Fruit fly (Drosophila melanogaster) whole organism, embryonic: ENCODE data around the gene CG4596.

ENCODE experiments used
- Atf6 ChIP-seq: fragments of 200-800 bp; sonication (Bioruptor generic); IDR thresholded peaks from 2 replicates; pipeline ENCODE4 v1.3.6; 2022; ENCODE audit warnings: missing biosample characterization, missing genetic modification characterization
- Awh ChIP-seq: fragments of 200-800 bp; sonication (Bioruptor generic); IDR thresholded peaks from 2 replicates; pipeline ENCODE4, ENCODE4 v1.3.6; 2022; ENCODE audit warnings: missing biosample characterization, missing genetic modification characterization
- CG1024 ChIP-seq: fragments of 200-800 bp; sonication (Bioruptor generic); IDR thresholded peaks from 2 replicates; pipeline ENCODE4 v1.3.6; 2022; ENCODE audit warnings: missing biosample characterization, missing genetic modification characterization
- CG10267 ChIP-seq: fragments of 200-800 bp; sonication (Bioruptor generic); optimal IDR thresholded peaks from 2 replicates; lab custom pipeline; 2018; ENCODE audit warnings: missing biosample characterization, mild to moderate bottlenecking, missing genetic modification characterization, moderate library complexity
- CG11456 ChIP-seq: fragments of 200-800 bp; sonication (Bioruptor generic); IDR thresholded peaks from 3 replicates; pipeline ENCODE4 v1.3.6; 2022; ENCODE audit warnings: missing biosample characterization, missing genetic modification characterization
- CG12299 ChIP-seq: fragments of 200-800 bp; sonication (Bioruptor generic); optimal IDR thresholded peaks from 2 replicates; lab custom pipeline; 2018; ENCODE audit warnings: missing biosample characterization, mild to moderate bottlenecking, missing genetic modification characterization
- CG13296 ChIP-seq: fragments of 200-800 bp; sonication (Bioruptor generic); optimal IDR thresholded peaks from 3 replicates; lab custom pipeline; 2018; ENCODE audit warnings: missing biosample characterization, mild to moderate bottlenecking, missing genetic modification characterization
- CG13424 ChIP-seq: fragments of 200-800 bp; sonication (Bioruptor generic); optimal IDR thresholded peaks from 2 replicates; lab custom pipeline; 2019; ENCODE audit warnings: missing biosample characterization, mild to moderate bottlenecking, missing genetic modification characterization, moderate library complexity
- CG13624 ChIP-seq: fragments of 200-800 bp; sonication (Bioruptor generic); optimal IDR thresholded peaks from 2 replicates; lab custom pipeline; 2016; ENCODE audit warnings: missing biosample characterization, missing genetic modification characterization
- CG13894 ChIP-seq: fragments of 200-800 bp; sonication (Bioruptor generic); optimal IDR thresholded peaks from 3 replicates; lab custom pipeline; 2018; ENCODE audit warnings: missing biosample characterization, mild to moderate bottlenecking, missing genetic modification characterization, moderate library complexity
- CG17328 ChIP-seq: fragments of 200-800 bp; sonication (Bioruptor generic); IDR thresholded peaks from 2 replicates; pipeline ENCODE4 v1.3.6; 2022; ENCODE audit warnings: missing biosample characterization, missing genetic modification characterization
- CG18011 ChIP-seq: fragments of 200-800 bp; sonication (Bioruptor generic); optimal IDR thresholded peaks from 2 replicates; lab custom pipeline; 2017; ENCODE audit warnings: missing biosample characterization, missing genetic modification characterization, mild to moderate bottlenecking, moderate library complexity, missing genotype
- CG18476 ChIP-seq: fragments of 200-800 bp; sonication (Bioruptor generic); optimal IDR thresholded peaks from 2 replicates; lab custom pipeline; 2016; ENCODE audit warnings: missing biosample characterization, mild to moderate bottlenecking, missing genetic modification characterization
- CG18599 ChIP-seq: fragments of 200-800 bp; sonication (Bioruptor generic); optimal IDR thresholded peaks from 3 replicates; lab custom pipeline; 2017; ENCODE audit warnings: missing biosample characterization, missing genetic modification characterization, mild to moderate bottlenecking, moderate library complexity, missing genetic modification reagents
- CG2120 ChIP-seq: fragments of 200-800 bp; sonication (Bioruptor generic); optimal IDR thresholded peaks from 3 replicates; lab custom pipeline; 2016; ENCODE audit warnings: missing biosample characterization, missing genetic modification characterization
- CG2199 ChIP-seq: fragments of 200-800 bp; sonication (Bioruptor generic); IDR thresholded peaks from 3 replicates; pipeline ENCODE4 v1.3.6; 2022; ENCODE audit warnings: missing biosample characterization, missing genetic modification characterization
- CG32767 ChIP-seq: fragments of 200-800 bp; sonication (Bioruptor generic); IDR thresholded peaks from 2 replicates; pipeline ENCODE4 v1.3.6; 2022; ENCODE audit warnings: missing biosample characterization, missing genetic modification characterization
- CG3995 ChIP-seq: fragments of 200-800 bp; sonication (Bioruptor generic); optimal IDR thresholded peaks from 3 replicates; lab custom pipeline; 2016; ENCODE audit warnings: missing biosample characterization, missing genetic modification characterization
- CG4854 ChIP-seq: fragments of 200-800 bp; sonication (Bioruptor generic); optimal IDR thresholded peaks from 2 replicates; lab custom pipeline; 2016; ENCODE audit warnings: missing biosample characterization, missing genetic modification characterization, inconsistent platforms
- CG7357 ChIP-seq: fragments of 200-800 bp; sonication (Bioruptor generic); IDR thresholded peaks from 3 replicates; pipeline ENCODE4 v1.3.6; 2022; ENCODE audit warnings: missing biosample characterization, missing genetic modification characterization
- CG7372 ChIP-seq: fragments of 200-800 bp; sonication (Bioruptor generic); IDR thresholded peaks from 2 replicates; pipeline ENCODE4 v1.3.6; 2022; ENCODE audit warnings: missing biosample characterization, missing genetic modification characterization
- CG7556 ChIP-seq: fragments of 200-800 bp; sonication (Bioruptor generic); optimal IDR thresholded peaks from 2 replicates; lab custom pipeline; 2017; ENCODE audit warnings: missing biosample characterization, mild to moderate bottlenecking, missing genetic modification characterization
- CG7745 ChIP-seq: fragments of 200-800 bp; sonication (Bioruptor generic); optimal IDR thresholded peaks from 2 replicates; lab custom pipeline; 2018; ENCODE audit warnings: missing biosample characterization, mild to moderate bottlenecking, missing genetic modification characterization, moderate library complexity
- CG8359 ChIP-seq: fragments of 200-800 bp; sonication (Bioruptor generic); optimal IDR thresholded peaks from 2 replicates; lab custom pipeline; 2017; ENCODE audit warnings: missing biosample characterization, mild to moderate bottlenecking, missing genetic modification characterization, borderline replicate concordance
- CG9437 ChIP-seq: fragments of 200-800 bp; sonication (Bioruptor generic); optimal IDR thresholded peaks from 2 replicates; lab custom pipeline; 2018; ENCODE audit warnings: missing biosample characterization, mild to moderate bottlenecking, missing genetic modification characterization
- CG9727 ChIP-seq: fragments of 200-800 bp; sonication (Bioruptor generic); optimal IDR thresholded peaks from 3 replicates; lab custom pipeline; 2017; ENCODE audit warnings: missing biosample characterization, mild to moderate bottlenecking, missing genetic modification characterization
- D19A ChIP-seq: fragments of 200-800 bp; optimal IDR thresholded peaks from 3 replicates; lab custom pipeline; 2019; ENCODE audit warnings: missing biosample characterization, mild to moderate bottlenecking, missing genetic modification characterization, moderate library complexity
- Eip74EF ChIP-seq, 2 experiments: fragments of 200-800 bp in 1 of 2; fragments of >200 bp in 1 of 2; sonication (Bioruptor generic) in 1 of 2; optimal IDR thresholded peaks; 2 replicates each; lab custom pipeline; 2017 to 2019; ENCODE audit warnings: missing biosample characterization in 2 of 2, missing genetic modification characterization in 2 of 2, mild to moderate bottlenecking in 1 of 2, moderate library complexity in 1 of 2
- Elba2 ChIP-seq: fragments of 200-800 bp; sonication (Bioruptor generic); optimal IDR thresholded peaks from 3 replicates; lab custom pipeline; 2016; ENCODE audit warnings: missing biosample characterization, missing genetic modification characterization
- Hsf ChIP-seq: fragments of 200-800 bp; sonication (Bioruptor generic); optimal IDR thresholded peaks from 3 replicates; lab custom pipeline; 2016; ENCODE audit warnings: missing biosample characterization, missing genetic modification characterization
- Med ChIP-seq: fragments of 200-800 bp; sonication (Bioruptor generic); peaks from one replicate; lab custom pipeline; 2016; ENCODE audit warnings: missing biosample characterization, missing genetic modification characterization, mild to moderate bottlenecking, inconsistent platforms, moderate library complexity
- Nf-YC ChIP-seq: fragments of 200-800 bp; optimal IDR thresholded peaks from 3 replicates; lab custom pipeline; 2019; ENCODE audit warnings: missing biosample characterization, mild to moderate bottlenecking, missing genetic modification characterization, moderate library complexity
- Optix ChIP-seq: fragments of 200-800 bp; sonication (Bioruptor generic); IDR thresholded peaks from 3 replicates; pipeline ENCODE4 v1.3.6; 2022; ENCODE audit warnings: missing biosample characterization, missing genetic modification characterization
- Usf ChIP-seq: fragments of 200-800 bp; sonication (Bioruptor generic); optimal IDR thresholded peaks from 2 replicates; lab custom pipeline; 2017; ENCODE audit warnings: missing genotype, missing biosample characterization, missing genetic modification characterization
- cg ChIP-seq: fragments of 200-800 bp; sonication (Bioruptor generic); optimal IDR thresholded peaks from 3 replicates; lab custom pipeline; 2019; ENCODE audit warnings: missing biosample characterization, mild to moderate bottlenecking, missing genetic modification characterization, moderate library complexity
- croc ChIP-seq: fragments of 200-800 bp; sonication (Bioruptor generic); conservative IDR thresholded peaks from 3 replicates; pipeline ENCODE4 v1.3.6; 2022; ENCODE audit warnings: missing biosample characterization, missing genetic modification characterization
- fd3F ChIP-seq: fragments of 200-800 bp; sonication (Bioruptor generic); optimal IDR thresholded peaks from 2 replicates; lab custom pipeline; 2018; ENCODE audit warnings: missing biosample characterization, mild to moderate bottlenecking, missing genetic modification characterization, moderate library complexity
- mam ChIP-seq: fragments of 200-800 bp; sonication (Bioruptor generic); optimal IDR thresholded peaks from 3 replicates; lab custom pipeline; 2016; ENCODE audit warnings: missing biosample characterization, missing genetic modification characterization
- nerfin-1 ChIP-seq: fragments of 200-800 bp; sonication (Bioruptor generic); optimal IDR thresholded peaks from 3 replicates; lab custom pipeline; 2019; ENCODE audit warnings: missing biosample characterization, mild to moderate bottlenecking, missing genetic modification characterization, moderate library complexity
- ranshi ChIP-seq: fragments of 200-800 bp; sonication (Bioruptor generic); IDR thresholded peaks from 2 replicates; pipeline ENCODE4 v1.3.6; 2022; ENCODE audit warnings: missing biosample characterization, missing genetic modification characterization
- ro ChIP-seq: fragments of 200-800 bp; sonication (Bioruptor generic); IDR thresholded peaks from 2 replicates; pipeline ENCODE4 v1.3.6; 2022; ENCODE audit warnings: missing biosample characterization, missing genetic modification characterization
- run ChIP-seq: fragments of 200-800 bp; sonication (Bioruptor generic); optimal IDR thresholded peaks from 3 replicates; lab custom pipeline; 2018; ENCODE audit warnings: missing biosample characterization, mild to moderate bottlenecking, missing genetic modification characterization
- salm ChIP-seq: fragments of 200-800 bp; sonication (Bioruptor generic); optimal IDR thresholded peaks from 2 replicates; lab custom pipeline; 2018; ENCODE audit warnings: missing biosample characterization, mild to moderate bottlenecking, missing genetic modification characterization
- sc ChIP-seq, 3 experiments: fragments of >200 bp in 2 of 3; fragments of 200-800 bp in 1 of 3; sonication (Bioruptor generic) in 1 of 3; optimal IDR thresholded peaks; 2 replicates in 2 of 3; 3 replicates in 1 of 3; lab custom pipeline; 2017; ENCODE audit warnings: mild to moderate bottlenecking in 1 of 3, missing biosample characterization in 1 of 3, missing genetic modification characterization in 1 of 3, missing genetic modification reagents in 1 of 3
- sd ChIP-seq: fragments of 200-800 bp; sonication (Bioruptor generic); optimal IDR thresholded peaks from 3 replicates; lab custom pipeline; 2018; ENCODE audit warnings: missing biosample characterization, mild to moderate bottlenecking, missing genetic modification characterization, moderate library complexity
- sima ChIP-seq: fragments of 200-800 bp; sonication (Bioruptor generic); optimal IDR thresholded peaks from 2 replicates; lab custom pipeline; 2016; ENCODE audit warnings: missing biosample characterization, missing genetic modification characterization
- zfh1 ChIP-seq: fragments of 200-800 bp; sonication (Bioruptor generic); IDR thresholded peaks from 3 replicates; pipeline ENCODE4 v1.3.6; 2022; ENCODE audit warnings: missing biosample characterization, missing genetic modification characterization
- zfh2 ChIP-seq: fragments of 200-800 bp; sonication (Bioruptor generic); optimal IDR thresholded peaks from 2 replicates; lab custom pipeline; 2016; ENCODE audit warnings: missing biosample characterization, missing genetic modification characterization

CG4596 gene

DNA sequence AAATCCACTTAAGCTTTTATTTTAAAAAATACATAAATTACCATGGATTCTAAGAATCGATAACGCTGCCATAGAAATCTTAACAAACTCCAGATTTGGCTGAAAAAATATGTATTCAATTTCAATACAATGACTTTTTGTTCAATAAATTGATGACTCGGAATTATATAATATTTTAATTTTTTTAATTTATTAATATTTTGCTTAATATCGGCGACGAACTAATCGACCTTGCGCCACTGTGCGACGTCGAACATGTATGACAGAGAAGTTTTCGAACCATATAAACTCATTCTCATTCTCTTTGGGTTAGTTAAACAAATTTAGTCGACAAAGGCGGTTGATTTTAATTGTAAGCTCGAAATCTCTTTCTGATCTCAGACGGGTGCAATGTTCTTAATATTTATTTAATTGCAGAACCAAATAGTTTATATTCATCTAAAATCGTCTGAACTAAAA is 23.3 kb upstream of the CG4596 start, which contains the start of gene CG42394 (continued):
- TF ChIP-seq mam (GFP tag; lab: Kevin White, UChicago) (peak; percentile 69), Atf6 (GFP tag; lab: Robert Waterston, UW) (peak; percentile 96), CG18599 (peak; percentile 98), CG3995 (GFP tag; lab: Kevin White, UChicago) (no peak), CG11456 (peak; percentile 94), CG7372 (peak; percentile 92), fd3F (peak; percentile 90), croc (peak; percentile 92), Usf (GFP tag; lab: Kevin White, UChicago) (peak; percentile 89), zfh2 (GFP tag; lab: Kevin White, UChicago) (peak; percentile 17), run (tag; lab: Kevin White, UChicago) (peak; percentile 80)

DNA sequence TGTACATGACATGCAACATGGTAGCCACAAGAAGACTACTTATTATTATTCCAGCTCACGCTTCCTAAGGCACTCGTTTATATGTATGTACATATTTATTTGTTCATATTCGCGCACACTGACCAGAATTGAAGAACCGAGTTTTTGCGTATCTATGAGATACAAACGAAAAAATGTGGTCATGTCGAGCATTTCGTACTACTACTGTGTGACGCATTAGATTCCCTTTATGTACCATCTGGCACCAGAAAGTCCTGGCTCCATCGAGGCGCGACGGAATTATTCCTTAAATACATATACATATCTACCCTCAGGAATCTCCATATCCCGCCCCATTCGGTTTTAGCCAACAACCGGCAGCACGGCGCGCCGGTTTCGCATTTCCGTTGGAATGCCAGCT is 22.2 kb upstream of the CG4596 start:
- TF ChIP-seq CG13624 (peak; percentile 5), sd (tag; lab: Kevin White, UChicago) (peak; percentile 46), D19A (tag; lab: Kevin White, UChicago) (no peak), ranshi (GFP tag; lab: Robert Waterston, UW) (no peak), Elba2 (GFP tag; lab: Kevin White, UChicago) (no peak), CG32767 (GFP tag; lab: Robert Waterston, UW) (no peak), cg (GFP tag; lab: Kevin White, UChicago) (no peak), Med (GFP tag; lab: Kevin White, UChicago) (peak; percentile 77), salm (tag; lab: Kevin White, UChicago) (no peak), CG7556 (GFP tag; lab: Kevin White, UChicago) (no peak), nerfin-1 (tag; lab: Kevin White, UChicago) (peak; percentile 65), CG2199 (GFP tag; lab: Robert Waterston, UW) (peak; percentile 67; the same call in 1 of the 3 replicates), CG4854 (GFP tag; lab: Kevin White, UChicago) (no peak), sima (GFP tag; lab: Kevin White, UChicago) (no peak), fd3F (no peak), run (tag; lab: Kevin White, UChicago) (no peak), CG13894 (tag; lab: Kevin White, UChicago) (peak; percentile 76)

DNA sequence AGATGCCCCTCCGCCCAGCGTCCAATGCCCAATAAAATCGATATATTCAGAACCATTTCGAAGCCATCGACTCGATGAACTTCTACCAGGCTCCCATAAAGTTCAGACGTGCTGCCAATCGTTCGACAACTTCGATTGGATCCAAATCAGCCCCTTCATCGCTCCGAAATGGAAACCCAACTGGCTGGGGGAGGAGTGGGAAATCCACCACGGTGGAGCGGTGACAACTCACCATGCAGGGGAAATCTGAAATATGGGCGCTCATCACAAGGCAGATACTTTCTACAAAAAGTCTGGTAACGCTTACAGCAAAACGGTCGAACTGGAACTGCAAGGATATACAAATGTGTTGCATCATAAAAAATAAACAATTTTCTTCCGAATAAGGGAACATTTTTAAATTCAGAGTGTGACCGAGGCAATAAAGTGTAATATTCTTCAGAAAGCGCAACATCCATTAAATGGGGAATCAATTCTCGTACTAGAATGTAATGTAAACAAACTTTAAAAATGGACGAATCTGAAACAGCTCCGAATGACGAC is 20.5 kb upstream of the CG4596 start, which contains the start of gene CG4565:
Gene CG4565, plus strand, starts transcription at position 493 of the 543 bp plus-strand sequence.
- TF ChIP-seq sc (optimal IDR thresholded peaks at IDR 0.05; lab: Kevin White, UChicago) (no peak), sc (GFP tag; optimal IDR thresholded peaks at IDR 0.05; lab: Kevin White, UChicago) (no peak), CG2120 (GFP tag; lab: Kevin White, UChicago) (no peak), zfh1 (GFP tag; lab: Robert Waterston, UW) (no peak), CG17328 (GFP tag; lab: Robert Waterston, UW) (no peak), Optix (GFP tag; lab: Robert Waterston, UW) (no peak), CG1024 (GFP tag; lab: Robert Waterston, UW) (no peak), Eip74EF (GFP tag; optimal IDR thresholded peaks at IDR 0.05; lab: Kevin White, UChicago) (no peak), Hsf (GFP tag; lab: Kevin White, UChicago) (no peak), CG10267 (tag; lab: Kevin White, UChicago) (no peak), CG7372 (no peak), CG9727 (GFP tag; lab: Kevin White, UChicago) (no peak), CG7357 (no peak), Nf-YC (peak; percentile 87), ro (GFP tag; lab: Robert Waterston, UW) (no peak), Awh (GFP tag; lab: Robert Waterston, UW) (no peak), CG18476 (GFP tag; lab: Kevin White, UChicago) (no peak), CG12299 (tag; lab: Kevin White, UChicago) (no peak), CG7745 (tag; lab: Kevin White, UChicago) (no peak), CG9437 (GFP tag; lab: Kevin White, UChicago) (no peak), CG18011 (GFP tag; lab: Kevin White, UChicago) (no peak), CG13424 (tag; lab: Kevin White, UChicago) (no peak), CG8359 (GFP tag; lab: Kevin White, UChicago) (no peak), CG13296 (GFP tag; lab: Kevin White, UChicago) (peak; percentile 27)
